Fruit fly (Drosophila melanogaster) whole organism, prepupa: ENCODE data around the gene CG13894.

Experiments used
- CG11294 ChIP-seq: fragments of 200-800 bp; sonication (Bioruptor generic); IDR thresholded peaks from 2 replicates; pipeline ENCODE4 v1.3.6; 2022; ENCODE audit warnings: missing biosample characterization, missing genetic modification characterization
- CG11902 ChIP-seq: fragments of 200-800 bp; sonication (Bioruptor generic); optimal IDR thresholded peaks from 3 replicates; lab custom pipeline; 2016; ENCODE audit warnings: missing biosample characterization, missing genetic modification characterization
- CG15336 ChIP-seq: fragments of 200-800 bp; sonication (Bioruptor generic); IDR thresholded peaks from 2 replicates; pipeline ENCODE4 v1.3.6; 2022; ENCODE audit warnings: missing biosample characterization, missing genetic modification characterization
- CG1621 ChIP-seq: fragments of 200-800 bp; sonication (Bioruptor generic); optimal IDR thresholded peaks from 3 replicates; lab custom pipeline; 2018; ENCODE audit warnings: missing biosample characterization, mild to moderate bottlenecking, missing genetic modification characterization
- CG16779 ChIP-seq: fragments of 200-800 bp; sonication (Bioruptor generic); optimal IDR thresholded peaks from 3 replicates; lab custom pipeline; 2017; ENCODE audit warnings: missing biosample characterization, mild to moderate bottlenecking, missing genetic modification characterization
- CG3032 ChIP-seq: fragments of 200-800 bp; optimal IDR thresholded peaks from 2 replicates; lab custom pipeline; 2019; ENCODE audit warnings: missing biosample characterization, mild to moderate bottlenecking, missing genetic modification characterization, moderate library complexity
- CG31627 ChIP-seq: fragments of 200-800 bp; sonication (Bioruptor generic); optimal IDR thresholded peaks from 3 replicates; lab custom pipeline; 2016; ENCODE audit warnings: missing biosample characterization, missing genetic modification characterization
- CG3919 ChIP-seq: fragments of 200-800 bp; sonication (Bioruptor generic); optimal IDR thresholded peaks from 3 replicates; lab custom pipeline; 2016; ENCODE audit warnings: missing biosample characterization, missing genetic modification characterization
- CG4318 ChIP-seq: fragments of 200-800 bp; sonication (Bioruptor generic); optimal IDR thresholded peaks from 3 replicates; lab custom pipeline; 2017; ENCODE audit warnings: missing biosample characterization, mild to moderate bottlenecking, missing genetic modification characterization
- CG6163 ChIP-seq: fragments of 200-800 bp; sonication (Bioruptor generic); IDR thresholded peaks from 3 replicates; pipeline ENCODE4 v1.3.6; 2022; ENCODE audit warnings: missing biosample characterization, missing genetic modification characterization
- CG6276 ChIP-seq: fragments of 200-800 bp; sonication (Bioruptor generic); optimal IDR thresholded peaks from 2 replicates; lab custom pipeline; 2017; ENCODE audit warnings: missing biosample characterization, mild to moderate bottlenecking, missing genetic modification characterization
- CG6792 ChIP-seq: fragments of 200-800 bp; sonication (Bioruptor generic); optimal IDR thresholded peaks from 3 replicates; lab custom pipeline; 2016; ENCODE audit warnings: missing biosample characterization, missing genetic modification characterization
- CG6808 ChIP-seq: fragments of 200-800 bp; sonication (Bioruptor generic); optimal IDR thresholded peaks from 3 replicates; lab custom pipeline; 2017; ENCODE audit warnings: missing biosample characterization, missing genetic modification characterization, mild to moderate bottlenecking, moderate library complexity, missing genetic modification reagents
- CG8319 ChIP-seq: fragments of 200-800 bp; sonication (Bioruptor generic); optimal IDR thresholded peaks from 3 replicates; lab custom pipeline; 2016; ENCODE audit warnings: missing biosample characterization, missing genetic modification characterization
- CG8632 ChIP-seq: fragments of 200-800 bp; sonication (Bioruptor generic); optimal IDR thresholded peaks from 3 replicates; lab custom pipeline; 2016; ENCODE audit warnings: missing biosample characterization, missing genetic modification characterization
- Eip75B ChIP-seq: fragments of 200-800 bp; sonication (Bioruptor generic); optimal IDR thresholded peaks from 3 replicates; lab custom pipeline; 2016; ENCODE audit warnings: missing biosample characterization, missing genetic modification characterization
- Eip78C ChIP-seq: fragments of 200-800 bp; sonication (Bioruptor generic); peaks from one replicate; lab custom pipeline; 2016; ENCODE audit warnings: missing biosample characterization, missing genetic modification characterization
- Eip93F ChIP-seq: fragments of 200-800 bp; sonication (Bioruptor generic); optimal IDR thresholded peaks from 2 replicates; lab custom pipeline; 2016; ENCODE audit warnings: missing biosample characterization, mild to moderate bottlenecking, missing genetic modification characterization
- Ets96B ChIP-seq: fragments of 200-800 bp; optimal IDR thresholded peaks from 2 replicates; lab custom pipeline; 2019; ENCODE audit warnings: missing biosample characterization, mild to moderate bottlenecking, missing genetic modification characterization, moderate library complexity
- Gug ChIP-seq: fragments of 200-800 bp; sonication (Bioruptor generic); IDR thresholded peaks from 2 replicates; pipeline ENCODE4 v1.3.6; 2022; ENCODE audit warnings: missing biosample characterization, missing genetic modification characterization
- Hr38 ChIP-seq: sonication (Bioruptor generic); optimal IDR thresholded peaks from 2 replicates; lab custom pipeline; 2016; ENCODE audit warnings: missing biosample characterization, missing genetic modification characterization
- Hr39 ChIP-seq: fragments of 200-800 bp; sonication (Bioruptor generic); optimal IDR thresholded peaks from 2 replicates; lab custom pipeline; 2016; ENCODE audit warnings: missing biosample characterization, missing genetic modification characterization
- Lpt ChIP-seq: fragments of 200-800 bp; sonication (Bioruptor generic); optimal IDR thresholded peaks from 3 replicates; lab custom pipeline; 2016; ENCODE audit warnings: missing biosample characterization, missing genetic modification characterization
- OdsH ChIP-seq: fragments of 200-800 bp; sonication (Bioruptor generic); optimal IDR thresholded peaks from 3 replicates; lab custom pipeline; 2016; ENCODE audit warnings: missing biosample characterization, missing genetic modification characterization
- Smox ChIP-seq: fragments of 200-800 bp; sonication (Bioruptor generic); optimal IDR thresholded peaks from 3 replicates; lab custom pipeline; 2016; ENCODE audit warnings: missing biosample characterization, missing genetic modification characterization
- Sox15 ChIP-seq: fragments of 200-800 bp; sonication (Bioruptor generic); optimal IDR thresholded peaks from 3 replicates; lab custom pipeline; 2016; ENCODE audit warnings: missing biosample characterization, missing genetic modification characterization
- achi ChIP-seq: fragments of 200-800 bp; sonication (Bioruptor generic); optimal IDR thresholded peaks from 3 replicates; lab custom pipeline; 2016; ENCODE audit warnings: missing biosample characterization, missing genetic modification characterization
- cyc ChIP-seq: fragments of 200-800 bp; sonication (Bioruptor generic); optimal IDR thresholded peaks from 3 replicates; lab custom pipeline; 2016; ENCODE audit warnings: missing biosample characterization, missing genetic modification characterization
- dac ChIP-seq: fragments of 200-800 bp; sonication (Bioruptor generic); optimal IDR thresholded peaks from 2 replicates; lab custom pipeline; 2017; ENCODE audit warnings: missing biosample characterization, mild to moderate bottlenecking, missing genetic modification characterization
- dsx ChIP-seq: fragments of 200-800 bp; optimal IDR thresholded peaks from 3 replicates; lab custom pipeline; 2019; ENCODE audit warnings: missing biosample characterization, mild to moderate bottlenecking, missing genetic modification characterization, moderate library complexity; ENCODE audit not compliant: poor library complexity, severe bottlenecking
- eg ChIP-seq: fragments of 200-800 bp; sonication (Bioruptor generic); IDR thresholded peaks from 3 replicates; pipeline ENCODE4 v1.3.6; 2022; ENCODE audit warnings: missing biosample characterization, missing genetic modification characterization
- esn ChIP-seq: fragments of 200-800 bp; sonication (Bioruptor generic); optimal IDR thresholded peaks from 2 replicates; lab custom pipeline; 2016; ENCODE audit warnings: missing biosample characterization, mild to moderate bottlenecking, missing genetic modification characterization, moderate library complexity
- fd59A ChIP-seq: fragments of 200-800 bp; sonication (Bioruptor generic); optimal IDR thresholded peaks from 2 replicates; lab custom pipeline; 2017; ENCODE audit warnings: missing biosample characterization, mild to moderate bottlenecking, missing genetic modification characterization, missing genetic modification reagents
- fkh ChIP-seq: fragments of 200-800 bp; sonication (Bioruptor generic); optimal IDR thresholded peaks from 3 replicates; lab custom pipeline; 2017; ENCODE audit warnings: missing biosample characterization, mild to moderate bottlenecking, missing genetic modification characterization, moderate library complexity
- lz ChIP-seq: fragments of 200-800 bp; sonication (Bioruptor generic); optimal IDR thresholded peaks from 3 replicates; lab custom pipeline; 2016; ENCODE audit warnings: missing biosample characterization, missing genetic modification characterization
- net ChIP-seq: fragments of 200-800 bp; sonication (Bioruptor generic); optimal IDR thresholded peaks from 3 replicates; lab custom pipeline; 2016; ENCODE audit warnings: missing biosample characterization, missing genetic modification characterization
- salr ChIP-seq, 2 experiments: fragments of 200-800 bp; sonication (Bioruptor generic); optimal IDR thresholded peaks; 3 replicates each; lab custom pipeline; 2016 to 2018; ENCODE audit warnings: missing biosample characterization in 2 of 2, missing genetic modification characterization in 2 of 2, mild to moderate bottlenecking in 1 of 2
- spab ChIP-seq: fragments of 200-800 bp; sonication (Bioruptor generic); optimal IDR thresholded peaks from 2 replicates; lab custom pipeline; 2017; ENCODE audit warnings: missing biosample characterization, mild to moderate bottlenecking, missing genetic modification characterization, missing genetic modification reagents
- ss ChIP-seq, 2 experiments: fragments of 200-800 bp; sonication (Bioruptor generic); optimal IDR thresholded peaks; 2 replicates in 1 of 2; 3 replicates in 1 of 2; lab custom pipeline; 2017 to 2018; ENCODE audit warnings: mild to moderate bottlenecking in 2 of 2, missing biosample characterization in 2 of 2, missing genetic modification characterization in 2 of 2, moderate library complexity in 1 of 2
- svp ChIP-seq: fragments of 200-800 bp; sonication (Bioruptor generic); peaks from one replicate; lab custom pipeline; 2016; ENCODE audit warnings: missing biosample characterization, missing genetic modification characterization
- topi ChIP-seq: fragments of 200-800 bp; sonication (Bioruptor generic); optimal IDR thresholded peaks from 3 replicates; lab custom pipeline; 2016; ENCODE audit warnings: missing biosample characterization, missing genetic modification characterization

Gene CG13894

DNA sequence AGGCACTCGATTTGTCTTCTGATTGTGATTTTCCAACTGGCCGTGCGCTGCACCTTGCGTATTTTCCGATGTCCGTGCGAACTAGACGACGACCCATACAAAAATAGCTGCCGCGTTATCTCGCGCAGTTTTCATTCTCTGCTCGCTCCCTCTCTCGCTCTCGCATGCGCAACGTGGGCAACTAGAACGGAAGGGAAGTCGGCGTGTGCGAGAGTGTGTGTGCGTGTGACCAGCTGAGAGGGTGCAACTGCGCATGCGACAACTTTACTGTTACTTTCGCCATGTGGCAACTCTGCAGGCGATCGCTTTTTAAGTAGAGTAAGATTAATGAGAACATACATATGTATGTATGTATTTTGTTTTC, 13.5 kb downstream of the CG13894 start, which contains the start of gene ebd1:
Gene ebd1 (minus strand): TSS at position 109 of the 364 bp plus-strand sequence.
- TF ChIP-seq achi, result no peak
- TF ChIP-seq CG1621 (tag; lab: Kevin White, UChicago), result peak; percentile 16
- peak; percentile 16 for TF ChIP-seq CG3919 (GFP tag; lab: Kevin White, UChicago)
- no peak for TF ChIP-seq CG3032
- TF ChIP-seq net, result no peak
- TF ChIP-seq svp (GFP tag; lab: Kevin White, UChicago), result peak; percentile 84
- no peak for TF ChIP-seq CG8319
- TF ChIP-seq dac (GFP tag; lab: Kevin White, UChicago), result no peak
- TF ChIP-seq CG16779 (tag; lab: Kevin White, UChicago), result peak; percentile 3
- no peak for TF ChIP-seq CG15336
- peak; percentile 36 for TF ChIP-seq Eip78C (GFP tag; lab: Kevin White, UChicago)
- TF ChIP-seq CG4318 (GFP tag; lab: Kevin White, UChicago), result no peak
- TF ChIP-seq topi (GFP tag; lab: Kevin White, UChicago), result no peak
- no peak for TF ChIP-seq Hr39 (GFP tag; lab: Kevin White, UChicago)

dm6 chr3L:684749-685440, 14.0 kb downstream of the CG13894 start:
- TF ChIP-seq eg (GFP tag; lab: Robert Waterston, UW), result 0 out of 3 replicates have a peak, but pooled peaks have one; percentile 17
- TF ChIP-seq CG6276, result no peak
- peak; percentile 19 for TF ChIP-seq Ets96B
- TF ChIP-seq CG6163 (GFP tag; lab: Robert Waterston, UW), result peak; percentile 35; the same call in 1 of the 3 replicates
- peak; percentile 15 for TF ChIP-seq fd59A (GFP tag; lab: Kevin White, UChicago)
- TF ChIP-seq salr (GFP tag; optimal IDR thresholded peaks at IDR 0.05; lab: Kevin White, UChicago), result peak in 1 of 2 experiments; percentile 3
- TF ChIP-seq lz, result no peak
- peak; percentile 4 for TF ChIP-seq CG3032
- TF ChIP-seq CG16779 (tag; lab: Kevin White, UChicago), result peak; percentile 16
- peak; percentile 24 for TF ChIP-seq fkh (GFP tag; lab: Kevin White, UChicago)
- TF ChIP-seq CG6792 (GFP tag; lab: Kevin White, UChicago), result no peak
- TF ChIP-seq Eip78C (GFP tag; lab: Kevin White, UChicago), result peak; percentile 51
- TF ChIP-seq, all 60 proteins: peak for 9

dm6 chr3L:682420-682882, 16.5 kb downstream of the CG13894 start, which contains the start of gene CG3386:
Gene CG3386, minus strand, starts transcription at chr3L:682470.
- TF ChIP-seq CG15336, result peak; percentile 17; the same call in 1 of the 2 replicates
- TF ChIP-seq Eip78C (GFP tag; lab: Kevin White, UChicago), result peak; percentile 65
- 0 out of 3 replicates have a peak, but pooled peaks have one; percentile 6 for TF ChIP-seq eg (GFP tag; lab: Robert Waterston, UW)
- peak; percentile 17 for TF ChIP-seq Lpt (GFP tag; lab: Kevin White, UChicago)
- TF ChIP-seq CG6276, result peak; percentile 52
- TF ChIP-seq CG6163 (GFP tag; lab: Robert Waterston, UW), result peak; percentile 29; the same call in 1 of the 3 replicates
- no peak for TF ChIP-seq Sox15 (GFP tag; lab: Kevin White, UChicago)
- no peak for TF ChIP-seq CG4318 (GFP tag; lab: Kevin White, UChicago)
- TF ChIP-seq ss (GFP tag; optimal IDR thresholded peaks at IDR 0.05; lab: Kevin White, UChicago), result peak; percentile 63 to 85
- peak; percentile 86 for TF ChIP-seq svp (GFP tag; lab: Kevin White, UChicago)
- TF ChIP-seq CG8319, result peak; percentile 58
- TF ChIP-seq dsx (GFP tag; lab: Kevin White, UChicago), result peak; percentile 13
- no peak for TF ChIP-seq esn (GFP tag; lab: Kevin White, UChicago)

DNA sequence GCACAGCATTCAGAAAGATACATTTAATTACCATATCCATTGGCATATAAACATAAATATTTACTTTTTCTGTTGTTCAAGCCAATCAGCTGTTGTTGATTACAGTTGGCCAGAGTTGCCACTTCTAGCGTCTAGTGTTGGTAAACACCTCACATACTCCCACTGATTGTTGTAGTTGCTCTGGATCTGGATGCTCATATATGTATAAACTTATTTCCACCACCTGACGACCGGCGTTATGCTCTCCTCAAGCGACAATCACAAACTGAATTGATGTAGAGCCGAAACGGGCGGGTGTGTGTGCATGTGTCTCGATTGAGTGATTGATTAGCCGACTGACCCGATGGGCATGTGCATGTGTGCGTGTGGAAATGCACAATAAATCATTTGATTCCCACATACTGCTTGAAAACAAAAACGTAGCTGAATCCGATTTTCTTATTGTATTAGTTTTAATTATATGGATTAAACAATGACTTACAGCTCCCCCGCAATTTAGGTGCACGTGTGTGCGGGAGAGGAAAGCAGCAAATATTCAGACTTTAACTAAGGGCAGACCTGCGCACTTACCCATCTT, 17.1 kb downstream of the CG13894 start:
- TF ChIP-seq CG8632 (GFP tag; lab: Kevin White, UChicago), result no peak
- peak; percentile 33 for TF ChIP-seq lz
- TF ChIP-seq OdsH, result peak; percentile 26
- TF ChIP-seq Eip93F (GFP tag; lab: Kevin White, UChicago), result no peak
- TF ChIP-seq Smox (GFP tag; lab: Kevin White, UChicago), result peak; percentile 34
- TF ChIP-seq dsx (GFP tag; lab: Kevin White, UChicago), result peak; percentile 12
- no peak for TF ChIP-seq fd59A (GFP tag; lab: Kevin White, UChicago)
- no peak for TF ChIP-seq CG11902
- peak; percentile 42 for TF ChIP-seq topi (GFP tag; lab: Kevin White, UChicago)
- TF ChIP-seq Sox15 (GFP tag; lab: Kevin White, UChicago), result no peak
- no peak for TF ChIP-seq CG16779 (tag; lab: Kevin White, UChicago)
- no peak for TF ChIP-seq Gug (GFP tag; lab: Robert Waterston, UW)
- TF ChIP-seq spab (GFP tag; lab: Kevin White, UChicago), result no peak
- peak; percentile 55 for TF ChIP-seq Eip75B (GFP tag; lab: Kevin White, UChicago)
- TF ChIP-seq net, result peak; percentile 43
- TF ChIP-seq cyc, result peak; percentile 23
- no peak for TF ChIP-seq Hr38 (GFP tag; lab: Kevin White, UChicago)
- no peak for TF ChIP-seq salr (GFP tag; optimal IDR thresholded peaks at IDR 0.05; lab: Kevin White, UChicago)
- peak; percentile 32 for TF ChIP-seq CG31627 (GFP tag; lab: Kevin White, UChicago)
- TF ChIP-seq CG1621 (tag; lab: Kevin White, UChicago), result peak; percentile 29
- peak; percentile 64 for TF ChIP-seq esn (GFP tag; lab: Kevin White, UChicago)
- TF ChIP-seq CG6808, result no peak
- TF ChIP-seq CG3032, result no peak
- no peak for TF ChIP-seq CG11294 (GFP tag; lab: Robert Waterston, UW)
